Worm (Caenorhabditis elegans) whole organism, L2 larva: ENCODE results near the gene sft-4.
A peak's percentile ranks its signal among the peaks of the same experiment; 100 is the strongest.

ENCODE experiments used
- R02D3.7 ChIP-seq: fragments of 150-350 bp; optimal IDR thresholded peaks from 2 replicates; lab custom pipeline; 2014; ENCODE audit warnings: missing biosample characterization, missing genetic modification characterization
- fos-1 ChIP-seq: fragments of 150-350 bp; optimal IDR thresholded peaks from 2 replicates; lab custom pipeline; 2014; ENCODE audit warnings: missing biosample characterization, missing genetic modification characterization
- lin-39 ChIP-seq: fragments of 150-350 bp; optimal IDR thresholded peaks from 2 replicates; lab custom pipeline; 2014; ENCODE audit warnings: missing biosample characterization, missing genetic modification reagents, missing genetic modification characterization
- lsy-2 ChIP-seq, 2 experiments: fragments of 150-350 bp in 1 of 2; sonication (generic microtip) in 1 of 2; optimal IDR thresholded peaks; 2 replicates each; lab custom pipeline; 2014 to 2017; ENCODE audit warnings: missing biosample characterization in 2 of 2, missing genetic modification characterization in 2 of 2
- mab-5 ChIP-seq: fragments of 150-350 bp; optimal IDR thresholded peaks from 2 replicates; lab custom pipeline; 2014; ENCODE audit warnings: missing biosample characterization, missing genetic modification characterization
- mdl-1 ChIP-seq, 2 experiments: fragments of 150-350 bp in 1 of 2; sonication (generic microtip) in 1 of 2; optimal IDR thresholded peaks; 2 replicates each; lab custom pipeline; 2017; ENCODE audit warnings: missing biosample characterization in 2 of 2, missing genetic modification characterization in 2 of 2
- unc-39 ChIP-seq: fragments of 150-350 bp; optimal IDR thresholded peaks from 2 replicates; lab custom pipeline; 2014; ENCODE audit warnings: missing biosample characterization, missing genetic modification characterization
- ztf-11 ChIP-seq: sonication (generic microtip); optimal IDR thresholded peaks from 2 replicates; lab custom pipeline; 2017; ENCODE audit warnings: missing biosample characterization, missing genetic modification characterization

ce11 chrX:5816346-5816745 lies 35.8 kb upstream of the sft-4 start:
- TF ChIP-seq lsy-2 (tag; optimal IDR thresholded peaks at IDR 0.05; lab: Kevin White, UChicago) (peak in 1 of 2 experiments; percentile 3), unc-39 (tag; lab: Kevin White, UChicago) (no peak), ztf-11 (tag; lab: Kevin White, UChicago) (no peak), lin-39 (peak; percentile 49), mdl-1 (tag; optimal IDR thresholded peaks at IDR 0.05; lab: Kevin White, UChicago) (no peak), mab-5 (tag; lab: Kevin White, UChicago) (peak; percentile 64), fos-1 (tag; lab: Kevin White, UChicago) (no peak), R02D3.7 (tag; lab: Kevin White, UChicago) (no peak)
